Worm (Caenorhabditis elegans): ENCODE data around the gene nstp-10.

- TF ChIP-seq B0310.2 (tag; optimal IDR thresholded peaks at IDR 0.05) = no peak
- TF ChIP-seq tra-4 (tag; optimal IDR thresholded peaks at IDR 0.05) = no peak
- TF ChIP-seq ama-1 (optimal IDR thresholded peaks at IDR 0.05) = no peak
- TF ChIP-seq flt-1 (GFP tag; IDR thresholded peaks at IDR 0.05) = no peak
- TF ChIP-seq scrt-1 (GFP tag; IDR thresholded peaks at IDR 0.05) = no peak
- no peak for TF ChIP-seq hmg-4 (GFP tag; optimal IDR thresholded peaks at IDR 0.05)
- no peak for TF ChIP-seq ceh-36 (tag; optimal IDR thresholded peaks at IDR 0.05)
- TF ChIP-seq aly-1 (tag; optimal IDR thresholded peaks at IDR 0.05) = no peak
- TF ChIP-seq tbx-37 (GFP tag; conservative IDR thresholded peaks at IDR 0.05) = no peak
Measured at ce11 chrV:9571673-9572072, 22.0 kb upstream of the nstp-10 start.
